Fruit fly (Drosophila melanogaster): ENCODE results near the gene CG5382.

Gene CG5382

dm6 chr3R:22365660-22366195, at the start of gene CG5382:
Gene CG5382 (minus strand): TSS chr3R:22365983.
- TF ChIP-seq CG8478 (optimal IDR thresholded peaks at IDR 0.05) (no peak), CTCF (optimal IDR thresholded peaks at IDR 0.05) (no peak)

- TF ChIP-seq CG8478 (optimal IDR thresholded peaks at IDR 0.05) (no peak), CTCF (optimal IDR thresholded peaks at IDR 0.05) (no peak)
Observed at dm6 chr3R:22411879-22412587, 46.2 kb upstream of the CG5382 start.

- TF ChIP-seq CG8478 (optimal IDR thresholded peaks at IDR 0.05) (no peak), CTCF (optimal IDR thresholded peaks at IDR 0.05) (no peak)
Observed at dm6 chr3R:22410537-22411360, 45.0 kb upstream of the CG5382 start, which contains the start of the genes CG13850 and lqfR. Gene CG13850 (minus strand): TSS chr3R:22410915. Gene lqfR (plus strand): TSS chr3R:22411301.

dm6 chr3R:22405639-22406038, 39.9 kb upstream of the CG5382 start, which contains the start of gene CG13855:
Gene CG13855 (plus strand): TSS chr3R:22405939.
- TF ChIP-seq CG8478 (optimal IDR thresholded peaks at IDR 0.05) (no peak), CTCF (optimal IDR thresholded peaks at IDR 0.05) (no peak)

- TF ChIP-seq CTCF (optimal IDR thresholded peaks at IDR 0.05) = no peak
- TF ChIP-seq CG8478 (optimal IDR thresholded peaks at IDR 0.05) = no peak
Observed at dm6 chr3R:22402355-22402754, 36.6 kb upstream of the CG5382 start, which contains the start of gene CG13856. Gene CG13856 (plus strand): TSS chr3R:22402655.

dm6 chr3R:22400246-22400645, 34.5 kb upstream of the CG5382 start:
- TF ChIP-seq CTCF (optimal IDR thresholded peaks at IDR 0.05) (no peak), CG8478 (optimal IDR thresholded peaks at IDR 0.05) (no peak)

- TF ChIP-seq CG8478 (optimal IDR thresholded peaks at IDR 0.05) = no peak
Observed at dm6 chr3R:22397068-22397700, 31.4 kb upstream of the CG5382 start.

dm6 chr3R:22396238-22396772, 30.5 kb upstream of the CG5382 start:
- TF ChIP-seq CTCF (optimal IDR thresholded peaks at IDR 0.05) (no peak), CG8478 (optimal IDR thresholded peaks at IDR 0.05) (no peak)

dm6 chr3R:22395409-22396178, 29.8 kb upstream of the CG5382 start:
- no peak for TF ChIP-seq CG8478 (optimal IDR thresholded peaks at IDR 0.05)
- no peak for TF ChIP-seq CTCF (optimal IDR thresholded peaks at IDR 0.05)

dm6 chr3R:22394004-22394403, 28.2 kb upstream of the CG5382 start, which contains the start of gene CG13857:
Gene CG13857 (minus strand): TSS chr3R:22394104.
- TF ChIP-seq CTCF (optimal IDR thresholded peaks at IDR 0.05) (no peak), CG8478 (optimal IDR thresholded peaks at IDR 0.05) (no peak)

dm6 chr3R:22390109-22390508, 24.3 kb upstream of the CG5382 start:
- no peak for TF ChIP-seq CG8478 (optimal IDR thresholded peaks at IDR 0.05)
- no peak for TF ChIP-seq CTCF (optimal IDR thresholded peaks at IDR 0.05)

- TF ChIP-seq CG8478 (optimal IDR thresholded peaks at IDR 0.05) (no peak), CTCF (optimal IDR thresholded peaks at IDR 0.05) (no peak)
Observed at dm6 chr3R:22389614-22390013, 23.8 kb upstream of the CG5382 start, which contains the start of the genes CAH8 and CG7059. Gene CAH8 (minus strand): TSS chr3R:22389714. Gene CG7059 (plus strand): TSS chr3R:22389780.

- TF ChIP-seq CG8478 (optimal IDR thresholded peaks at IDR 0.05) = no peak
- TF ChIP-seq CTCF (optimal IDR thresholded peaks at IDR 0.05) = no peak
Observed at dm6 chr3R:22381735-22382134, 16.0 kb upstream of the CG5382 start, which contains the start of gene Gpdh3. Gene Gpdh3 (plus strand): TSS chr3R:22382035.

- TF ChIP-seq CTCF (optimal IDR thresholded peaks at IDR 0.05) = no peak
- no peak for TF ChIP-seq CG8478 (optimal IDR thresholded peaks at IDR 0.05)
Observed at dm6 chr3R:22381077-22381476, 15.3 kb upstream of the CG5382 start, which contains the start of gene CG43342. Gene CG43342 (plus strand): TSS chr3R:22381340.

Measured in S2 (cell line).